Fruit fly (Drosophila melanogaster) S2 (cell line): Measurements from ENCODE around the gene CG31406.

Source experiments
- CG8478 ChIP-seq: fragments of >200 bp; optimal IDR thresholded peaks from 2 replicates; lab custom pipeline; 2018
- CTCF ChIP-seq, 2 experiments: fragments of >200 bp; optimal IDR thresholded peaks; 2 replicates each; lab custom pipeline; 2018

dm6 chr3R:10377849-10378248 lies 29.3 kb downstream of the CG31406 start, which contains the start of gene Rfx:
- TF ChIP-seq CG8478: no peak
- peak in 1 of 2 experiments; percentile 9 for TF ChIP-seq CTCF (optimal IDR thresholded peaks at IDR 0.05; lab: Kevin White, UChicago)
